Worm (Caenorhabditis elegans): ENCODE results near the gene F36H12.5.

ce11 chrIV:5306040-5306439 is 39.5 kb downstream of the F36H12.5 start, which contains the start of gene ZK354.8:
- TF ChIP-seq nhr-11 (tag; optimal IDR thresholded peaks at IDR 0.05) = no peak
- TF ChIP-seq ahr-1 (tag; optimal IDR thresholded peaks at IDR 0.05) = no peak
- TF ChIP-seq hlh-30 (tag; optimal IDR thresholded peaks at IDR 0.05; ENCODE audit: insufficient read depth) = no peak
- TF ChIP-seq pha-4 (tag; optimal IDR thresholded peaks at IDR 0.05) = no peak
- TF ChIP-seq dmd-4 (tag; optimal IDR thresholded peaks at IDR 0.05; ENCODE audit: borderline replicate concordance) = no peak

Data from whole organism, late embryonic.